ENCODE assay signal across 5 worm cellular contexts in the genomic region with DNA sequence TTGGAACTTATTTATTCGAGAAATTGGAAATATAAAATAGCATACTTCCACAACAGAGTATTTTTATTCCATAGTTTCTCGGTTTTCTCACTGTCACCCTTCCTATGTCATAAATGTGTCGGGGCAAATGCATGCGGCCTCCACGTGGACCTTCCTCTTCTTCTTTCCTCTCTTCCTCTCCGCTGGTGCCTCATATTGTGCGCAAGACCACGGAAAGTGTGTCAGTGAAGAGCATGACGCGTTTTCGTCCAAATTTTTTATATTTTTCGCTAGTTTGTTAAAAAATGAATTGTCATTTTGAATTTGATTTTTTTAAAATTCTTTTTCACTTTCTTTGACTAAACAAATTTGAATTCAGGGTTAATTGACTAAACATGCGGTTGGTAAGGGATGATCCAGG.
TF ChIP-seq lines count a peak whose summit lies in the region.

TSS of gene mans-3 (plus strand) at position 359 of the 400 bp plus-strand sequence.

TF ChIP-seq in whole organism, L1 larva, 84 proteins besides CTCF, POLR2A, EP300 and RAD21 (continues in another document):
- TF ChIP-seq dpl-1 (GFP tag; optimal IDR thresholded peaks at IDR 0.05; lab: Kevin White, UChicago), result peak; percentile 71 to 80 (median 80)
- no peak for TF ChIP-seq unc-30 (tag; optimal IDR thresholded peaks at IDR 0.05; lab: Kevin White, UChicago)
- peak; percentile 31 to 56 for TF ChIP-seq egl-27 (tag; optimal IDR thresholded peaks at IDR 0.05; lab: Kevin White, UChicago)
- TF ChIP-seq nhr-237 (tag; optimal IDR thresholded peaks at IDR 0.05; lab: Kevin White, UChicago), result peak; percentile 35
- peak; percentile 61 for TF ChIP-seq aly-2 (tag; optimal IDR thresholded peaks at IDR 0.05; lab: Kevin White, UChicago)
- TF ChIP-seq fos-1 (tag; optimal IDR thresholded peaks at IDR 0.05; lab: Kevin White, UChicago), result peak; percentile 74
- no peak for TF ChIP-seq hlh-4 (tag; optimal IDR thresholded peaks at IDR 0.05; lab: Kevin White, UChicago)
- peak; percentile 77 for TF ChIP-seq irx-1 (tag; optimal IDR thresholded peaks at IDR 0.05; lab: Kevin White, UChicago)
- TF ChIP-seq aha-1 (tag; optimal IDR thresholded peaks at IDR 0.05; lab: Kevin White, UChicago), result no peak
- no peak for TF ChIP-seq ama-1 (optimal IDR thresholded peaks at IDR 0.05; lab: Kevin White, UChicago)
- TF ChIP-seq nhr-19 (GFP tag; conservative IDR thresholded peaks at IDR 0.05; lab: Robert Waterston, UW), result peak; percentile 89
- TF ChIP-seq ceh-63 (GFP tag; optimal IDR thresholded peaks at IDR 0.05; lab: Kevin White, UChicago), result no peak
- TF ChIP-seq pqm-1 (tag; optimal IDR thresholded peaks at IDR 0.05; lab: Kevin White, UChicago), result no peak
- peak; percentile 93 for TF ChIP-seq fkh-8 (tag; optimal IDR thresholded peaks at IDR 0.05; lab: Kevin White, UChicago)
- TF ChIP-seq tbx-2 (tag; optimal IDR thresholded peaks at IDR 0.05; lab: Kevin White, UChicago), result peak; percentile 92
- peak; percentile 38 for TF ChIP-seq F16B12.6 (tag; optimal IDR thresholded peaks at IDR 0.05; lab: Kevin White, UChicago)
- peak; percentile 46 for TF ChIP-seq zip-4 (GFP tag; optimal IDR thresholded peaks at IDR 0.05; lab: Kevin White, UChicago)
- TF ChIP-seq unc-98 (GFP tag; IDR thresholded peaks at IDR 0.05; lab: Robert Waterston, UW), result no peak

TF ChIP-seq in whole organism, L3 larva, 47 proteins besides CTCF, POLR2A, EP300 and RAD21 (continues in another document):
- TF ChIP-seq ZK546.5 (tag; optimal IDR thresholded peaks at IDR 0.05; lab: Kevin White, UChicago), result no peak
- peak; percentile 65 for TF ChIP-seq R02D3.7 (tag; optimal IDR thresholded peaks at IDR 0.05; lab: Kevin White, UChicago)
- peak; percentile 73 for TF ChIP-seq lin-39 (tag; optimal IDR thresholded peaks at IDR 0.05; lab: Kevin White, UChicago)
- peak; percentile 21 for TF ChIP-seq egl-27 (tag; optimal IDR thresholded peaks at IDR 0.05; lab: Kevin White, UChicago)
- no peak for TF ChIP-seq zag-1 (tag; optimal IDR thresholded peaks at IDR 0.05; lab: Kevin White, UChicago)
- peak; percentile 90 for TF ChIP-seq nfya-1 (tag; optimal IDR thresholded peaks at IDR 0.05; lab: Kevin White, UChicago; ENCODE audit: insufficient read depth)
- TF ChIP-seq nhr-76 (tag; optimal IDR thresholded peaks at IDR 0.05; lab: Kevin White, UChicago), result no peak
- TF ChIP-seq ceh-16 (tag; optimal IDR thresholded peaks at IDR 0.05; lab: Kevin White, UChicago), result no peak
- TF ChIP-seq nhr-67 (tag; optimal IDR thresholded peaks at IDR 0.05; lab: Kevin White, UChicago), result no peak
- peak; percentile 26 for TF ChIP-seq ztf-4 (tag; optimal IDR thresholded peaks at IDR 0.05; lab: Kevin White, UChicago)
- peak; percentile 21 for TF ChIP-seq nhr-11 (tag; optimal IDR thresholded peaks at IDR 0.05; lab: Kevin White, UChicago)
- peak; percentile 62 for TF ChIP-seq ceh-28 (tag; optimal IDR thresholded peaks at IDR 0.05; lab: Kevin White, UChicago)
- TF ChIP-seq skn-1 (tag; optimal IDR thresholded peaks at IDR 0.05; lab: Kevin White, UChicago), result peak; percentile 76
- peak; percentile 95 for TF ChIP-seq nhr-23 (tag; optimal IDR thresholded peaks at IDR 0.05; lab: Kevin White, UChicago)
- TF ChIP-seq unc-39 (tag; optimal IDR thresholded peaks at IDR 0.05; lab: Kevin White, UChicago), result no peak
- peak; percentile 51 for TF ChIP-seq nhr-28 (tag; optimal IDR thresholded peaks at IDR 0.05; lab: Kevin White, UChicago)
- peak; percentile 92 for TF ChIP-seq snpc-4 (tag; optimal IDR thresholded peaks at IDR 0.05; lab: Kevin White, UChicago)

TF ChIP-seq in whole organism, early embryonic, 17 proteins besides CTCF, POLR2A, EP300 and RAD21:
- TF ChIP-seq ceh-13 (GFP tag; optimal IDR thresholded peaks at IDR 0.05; lab: Kevin White, UChicago), result peak; percentile 15
- 0 out of 2 replicates have a peak, but pooled peaks have one; percentile 42 for TF ChIP-seq tbx-37 (GFP tag; conservative IDR thresholded peaks at IDR 0.05; lab: Robert Waterston, UW)
- peak; percentile 72; the same call in 1 of the 2 replicates for TF ChIP-seq pes-1 (GFP tag; IDR thresholded peaks at IDR 0.05; lab: Robert Waterston, UW)
- TF ChIP-seq ama-1 (optimal IDR thresholded peaks at IDR 0.05; lab: Kevin White, UChicago), result no peak
- peak; percentile 17 for TF ChIP-seq ets-7 (tag; optimal IDR thresholded peaks at IDR 0.05; lab: Kevin White, UChicago)
- TF ChIP-seq sea-1 (GFP tag; conservative IDR thresholded peaks at IDR 0.05; lab: Robert Waterston, UW), result no peak
- peak; percentile 17 for TF ChIP-seq hmbx-1 (tag; optimal IDR thresholded peaks at IDR 0.05; lab: Kevin White, UChicago)
- peak; percentile 27 for TF ChIP-seq B0310.2 (tag; optimal IDR thresholded peaks at IDR 0.05; lab: Kevin White, UChicago)
- peak; percentile 47 for TF ChIP-seq ceh-36 (tag; optimal IDR thresholded peaks at IDR 0.05; lab: Kevin White, UChicago)
- TF ChIP-seq F13C5.2 (tag; optimal IDR thresholded peaks at IDR 0.05; lab: Kevin White, UChicago), result peak; percentile 83
- no peak for TF ChIP-seq tra-4 (tag; optimal IDR thresholded peaks at IDR 0.05; lab: Kevin White, UChicago)
- TF ChIP-seq tbx-11 (GFP tag; IDR thresholded peaks at IDR 0.05; lab: Robert Waterston, UW), result 0 out of 2 replicates have a peak, but pooled peaks have one; percentile 35
- TF ChIP-seq hnd-1 (tag; optimal IDR thresholded peaks at IDR 0.05; lab: Kevin White, UChicago), result peak; percentile 23

TF ChIP-seq in whole organism, midembryonic, 9 proteins besides CTCF, POLR2A, EP300 and RAD21:
- TF ChIP-seq tab-1 (GFP tag; IDR thresholded peaks at IDR 0.05; lab: Robert Waterston, UW), result no peak
- peak; percentile 82 for TF ChIP-seq cog-1 (tag; optimal IDR thresholded peaks at IDR 0.05; lab: Kevin White, UChicago)
- peak; percentile 33; the same call in 1 of the 2 replicates for TF ChIP-seq klf-2 (GFP tag; conservative IDR thresholded peaks at IDR 0.05; lab: Robert Waterston, UW)
- TF ChIP-seq ref-1 (GFP tag; conservative IDR thresholded peaks at IDR 0.05; lab: Robert Waterston, UW), result 0 out of 2 replicates have a peak, but pooled peaks have one; percentile 51
- peak; percentile 84 for TF ChIP-seq ztf-23 (GFP tag; IDR thresholded peaks at IDR 0.05; lab: Robert Waterston, UW)
- TF ChIP-seq flt-1 (GFP tag; IDR thresholded peaks at IDR 0.05; lab: Robert Waterston, UW), result peak; percentile 75
- no peak for TF ChIP-seq T22C8.4 (GFP tag; IDR thresholded peaks at IDR 0.05; lab: Robert Waterston, UW)
- TF ChIP-seq ztf-29 (GFP tag; IDR thresholded peaks at IDR 0.05; lab: Robert Waterston, UW), result 0 out of 2 replicates have a peak, but pooled peaks have one; percentile 44

TF ChIP-seq in whole organism, young adult, 124 proteins besides CTCF, POLR2A, EP300 and RAD21 (continues in another document):
- TF ChIP-seq pbrm-1 (GFP tag; IDR thresholded peaks at IDR 0.05; lab: Robert Waterston, UW) (peak; percentile 82), F57A8.1 (GFP tag; optimal IDR thresholded peaks at IDR 0.05; lab: Kevin White, UChicago) (no peak), mel-28 (tag; optimal IDR thresholded peaks at IDR 0.05; lab: Kevin White, UChicago; ENCODE audit: borderline replicate concordance) (no peak), Y79H2A.3 (GFP tag; conservative IDR thresholded peaks at IDR 0.05; lab: Robert Waterston, UW) (no peak), let-526 (GFP tag; IDR thresholded peaks at IDR 0.05; lab: Robert Waterston, UW) (no peak), C17E4.6 (GFP tag; IDR thresholded peaks at IDR 0.05; lab: Robert Waterston, UW) (no peak), ceh-100 (GFP tag; IDR thresholded peaks at IDR 0.05; lab: Robert Waterston, UW) (no peak), F57C9.4 (tag; optimal IDR thresholded peaks at IDR 0.05; lab: Kevin White, UChicago) (no peak), ZK185.1 (tag; optimal IDR thresholded peaks at IDR 0.05; lab: Kevin White, UChicago; ENCODE audit: poor library complexity, severe bottlenecking) (peak; percentile 73), B0261.1 (tag; optimal IDR thresholded peaks at IDR 0.05; lab: Kevin White, UChicago) (no peak), lin-40 (tag; optimal IDR thresholded peaks at IDR 0.05; lab: Kevin White, UChicago) (peak; percentile 94), ekl-4 (GFP tag; IDR thresholded peaks at IDR 0.05; lab: Robert Waterston, UW) (0 out of 2 replicates have a peak, but pooled peaks have one; percentile 43), Y95B8A.8 (GFP tag; IDR thresholded peaks at IDR 0.05; lab: Robert Waterston, UW) (no peak), lin-54 (GFP tag; optimal IDR thresholded peaks at IDR 0.05; lab: Kevin White, UChicago) (peak; percentile 71), die-1 (tag; optimal IDR thresholded peaks at IDR 0.05; lab: Kevin White, UChicago) (peak; percentile 28), C06A6.2 (GFP tag; conservative IDR thresholded peaks at IDR 0.05; lab: Robert Waterston, UW) (peak; percentile 64), ztf-18 (tag; optimal IDR thresholded peaks at IDR 0.05; lab: Kevin White, UChicago) (peak; percentile 97), nfyb-1 (GFP tag; IDR thresholded peaks at IDR 0.05; lab: Robert Waterston, UW) (peak; percentile 75; the same call in 1 of the 2 replicates), F23B12.7 (tag; optimal IDR thresholded peaks at IDR 0.05; lab: Kevin White, UChicago; ENCODE audit: insufficient read depth) (peak; percentile 66), pha-4 (tag; optimal IDR thresholded peaks at IDR 0.05; lab: Kevin White, UChicago) (peak; percentile 23), mcd-1 (GFP tag; IDR thresholded peaks at IDR 0.05; lab: Robert Waterston, UW) (no peak; the same call in 1 of the 2 replicates), lin-35 (GFP tag; optimal IDR thresholded peaks at IDR 0.05; lab: Kevin White, UChicago) (peak in 2 of 3 experiments; percentile 27 to 84), K11D2.4 (GFP tag; IDR thresholded peaks at IDR 0.05; lab: Robert Waterston, UW) (peak; percentile 85), B0336.3 (GFP tag; IDR thresholded peaks at IDR 0.05; lab: Robert Waterston, UW) (no peak), hmg-20 (GFP tag; IDR thresholded peaks at IDR 0.05; lab: Robert Waterston, UW) (peak; percentile 59; the same call in 1 of the 2 replicates), T26A5.8 (tag; optimal IDR thresholded peaks at IDR 0.05; lab: Kevin White, UChicago) (no peak), sea-2 (GFP tag; IDR thresholded peaks at IDR 0.05; lab: Robert Waterston, UW) (no peak), K12H6.12 (tag; optimal IDR thresholded peaks at IDR 0.05; lab: Kevin White, UChicago) (peak; percentile 83), dpff-1 (tag; optimal IDR thresholded peaks at IDR 0.05; lab: Kevin White, UChicago) (no peak), aptf-2 (GFP tag; conservative IDR thresholded peaks at IDR 0.05; lab: Robert Waterston, UW) (no peak), Y67H2A.10 (GFP tag; conservative IDR thresholded peaks at IDR 0.05; lab: Robert Waterston, UW) (no peak), cebp-2 (GFP tag; IDR thresholded peaks at IDR 0.05; lab: Robert Waterston, UW) (no peak), snpc-1.3 (tag; optimal IDR thresholded peaks at IDR 0.05; lab: Kevin White, UChicago; ENCODE audit: insufficient read depth) (no peak), F52B5.7 (tag; optimal IDR thresholded peaks at IDR 0.05; lab: Kevin White, UChicago) (no peak), nhr-90 (tag; optimal IDR thresholded peaks at IDR 0.05; lab: Kevin White, UChicago) (peak; percentile 77)

Comparison
In these comparisons a context has a peak if more than half of its experiments do, and no peak if none do; other contexts are left out.
1. Of the 8 proteins assayed by ChIP-seq in both whole organism, young adult and whole organism, L1 larva: peak only in whole organism, young adult: unc-62; only in whole organism, L1 larva: dpl-1, efl-1 and unc-130; in both: lin-35 and nhr-90; in neither: 1; mixed calls (peak in some experiments, not most) for 1.